Worm (Caenorhabditis elegans) whole organism, L4/young adult: ENCODE measurements around the gene F45D3.2.

Source experiments
- W03F9.2 ChIP-seq: fragments of 150-350 bp; optimal IDR thresholded peaks from 2 replicates; lab custom pipeline; 2014; ENCODE audit warnings: missing biosample characterization, missing genetic modification characterization
- dao-5 ChIP-seq: sonication (generic microtip); optimal IDR thresholded peaks from 2 replicates; lab custom pipeline; 2016; ENCODE audit warnings: missing genotype, missing genetic modification characterization, moderate library complexity, missing compliant biosample characterization
- him-1 ChIP-seq: sonication (generic microtip); optimal IDR thresholded peaks from 2 replicates; lab custom pipeline; 2016; ENCODE audit warnings: missing genotype, missing genetic modification reagents, missing genetic modification characterization, missing compliant biosample characterization

F45D3.2 gene

DNA sequence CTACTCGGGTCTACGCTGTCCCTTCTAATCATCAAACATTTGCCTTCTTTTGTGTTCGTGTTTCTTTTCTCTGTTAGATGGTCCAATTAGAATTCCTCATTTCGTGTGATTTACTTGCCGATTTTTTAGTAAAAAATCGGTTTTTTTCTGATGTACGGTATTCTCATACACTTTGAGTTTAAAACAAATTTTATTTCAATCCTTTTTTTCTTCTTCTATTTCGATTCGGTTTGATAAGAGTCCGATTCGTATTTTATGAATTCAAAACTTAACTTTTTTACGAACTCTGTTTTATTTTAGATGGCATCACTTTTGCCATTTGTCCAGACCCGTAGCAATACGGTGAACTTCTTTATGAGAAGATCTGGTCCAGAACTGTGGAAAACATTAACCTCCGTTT, 22.3 kb downstream of the F45D3.2 start, which contains the start of gene mrps-5:
mrps-5 (plus strand) TSS at position 301 of the 400 bp plus-strand sequence.
- no peak for TF ChIP-seq dao-5 (tag; lab: Kevin White, UChicago)

ce11 chrV:12564902-12565301, 24.1 kb downstream of the F45D3.2 start:
- no peak for TF ChIP-seq W03F9.2
- TF ChIP-seq dao-5 (tag; lab: Kevin White, UChicago) = no peak
- TF ChIP-seq him-1 (tag; lab: Kevin White, UChicago) = no peak

DNA sequence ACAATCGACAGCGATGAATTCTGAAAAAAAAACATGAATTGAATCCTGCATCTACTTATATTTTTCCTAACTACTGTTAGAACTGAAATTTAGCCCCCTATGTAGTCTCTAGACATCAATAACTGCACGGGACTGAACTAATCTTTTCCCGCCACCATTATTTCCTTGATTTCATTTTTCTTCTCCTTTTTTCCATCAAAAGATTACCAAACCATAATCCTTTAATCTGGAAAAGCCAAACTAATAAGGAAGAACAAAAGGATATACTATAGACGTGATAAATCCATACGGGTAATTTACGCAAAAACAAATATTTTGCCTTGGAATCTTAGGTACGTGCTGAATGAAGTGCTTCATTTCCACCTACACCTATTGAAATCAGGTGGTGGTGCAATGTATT, 26.5 kb downstream of the F45D3.2 start:
- TF ChIP-seq W03F9.2 (no peak), him-1 (tag; lab: Kevin White, UChicago) (no peak), dao-5 (tag; lab: Kevin White, UChicago) (no peak)

DNA sequence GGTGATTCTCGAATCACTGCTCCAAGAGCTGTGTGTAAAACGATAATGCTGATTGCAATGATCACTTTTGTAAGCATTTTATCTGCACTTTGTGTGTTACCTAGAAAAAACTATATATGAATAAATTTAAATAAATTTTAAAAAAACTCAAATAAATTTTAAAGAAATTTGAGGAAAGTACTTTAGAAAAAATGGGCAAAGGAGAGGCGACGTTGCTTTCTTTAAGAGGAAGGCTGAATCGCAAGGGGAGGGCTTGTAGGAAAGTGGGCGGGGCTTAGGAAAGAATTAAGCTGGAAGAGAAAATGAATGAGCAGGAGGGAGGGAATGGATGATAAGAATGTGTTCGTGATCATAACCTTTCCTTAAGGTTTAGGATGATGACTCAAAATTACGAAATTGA, 27.0 kb downstream of the F45D3.2 start, which contains the start of gene E02A10.4:
E02A10.4 (minus strand) TSS at position 101 of the 400 bp plus-strand sequence.
- TF ChIP-seq W03F9.2 (no peak), dao-5 (tag; lab: Kevin White, UChicago) (no peak), him-1 (tag; lab: Kevin White, UChicago) (no peak)

DNA sequence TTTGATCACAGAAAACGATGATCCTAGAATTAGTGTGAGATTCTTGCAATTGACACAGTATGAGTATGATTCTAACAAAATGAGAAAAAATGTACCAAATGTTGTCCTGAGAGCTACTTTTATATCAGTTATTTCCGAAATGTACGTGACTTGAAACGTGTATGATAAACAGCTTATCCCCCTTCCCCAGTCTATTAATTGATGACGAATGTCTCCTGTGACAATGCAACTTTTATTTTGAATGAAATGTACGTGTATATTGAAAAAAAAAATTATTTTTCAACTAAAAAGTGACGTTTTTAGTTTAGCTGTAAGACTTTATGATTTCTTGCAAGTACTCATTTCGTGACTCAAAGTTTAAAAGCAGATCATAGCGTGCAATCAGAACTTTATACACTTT, 29.4 kb downstream of the F45D3.2 start:
- no peak for TF ChIP-seq dao-5 (tag; lab: Kevin White, UChicago)
- TF ChIP-seq him-1 (tag; lab: Kevin White, UChicago) = no peak
- no peak for TF ChIP-seq W03F9.2

DNA sequence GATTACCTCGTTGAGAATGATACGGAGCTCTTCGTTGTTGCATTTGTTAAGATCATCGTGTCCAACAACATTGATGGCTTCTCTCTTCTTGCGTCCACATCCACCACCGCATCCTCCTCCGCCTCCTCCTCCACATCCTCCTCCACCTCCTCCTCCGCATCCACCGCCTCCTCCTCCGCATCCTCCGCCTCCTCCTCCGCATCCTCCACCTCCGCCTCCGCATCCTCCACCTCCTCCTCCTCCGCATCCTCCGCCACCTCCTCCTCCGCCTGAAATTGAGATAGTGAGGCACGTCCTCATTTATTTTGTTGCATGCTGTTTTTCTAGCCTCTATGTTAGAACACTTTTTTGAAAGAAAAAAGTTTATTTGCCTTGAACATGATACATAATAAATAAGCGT, 35.0 kb downstream of the F45D3.2 start:
- no peak for TF ChIP-seq dao-5 (tag; lab: Kevin White, UChicago)
- no peak for TF ChIP-seq W03F9.2
- no peak for TF ChIP-seq him-1 (tag; lab: Kevin White, UChicago)

ce11 chrV:12576495-12576947, 35.7 kb downstream of the F45D3.2 start, which contains the start of gene grl-23:
grl-23 (minus strand) TSS chrV:12576897.
- no peak for TF ChIP-seq W03F9.2
- TF ChIP-seq him-1 (tag; lab: Kevin White, UChicago) = no peak
- no peak for TF ChIP-seq dao-5 (tag; lab: Kevin White, UChicago)

DNA sequence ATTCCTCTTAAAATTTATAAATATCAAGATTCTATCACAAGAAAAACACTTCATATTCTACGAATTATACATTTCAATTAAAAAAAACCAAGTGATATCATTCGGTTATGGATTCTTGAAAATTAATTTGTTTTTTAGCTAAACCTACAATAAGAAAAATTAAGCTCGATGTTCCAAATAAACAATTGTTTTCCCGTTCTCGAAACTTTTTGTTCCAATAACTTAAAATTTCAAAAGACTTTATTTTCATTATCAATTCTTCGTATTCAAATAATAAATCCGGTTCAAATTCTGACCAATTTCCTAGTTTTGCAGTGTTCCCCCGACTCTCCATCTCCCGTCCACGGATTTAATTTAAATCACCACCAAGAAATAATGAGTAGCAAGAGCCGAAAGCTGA, 38.5 kb downstream of the F45D3.2 start, which contains the start of gene E02A10.3:
E02A10.3 (plus strand) TSS at position 301 of the 400 bp plus-strand sequence.
- TF ChIP-seq him-1 (tag; lab: Kevin White, UChicago) = no peak
- no peak for TF ChIP-seq dao-5 (tag; lab: Kevin White, UChicago)
- no peak for TF ChIP-seq W03F9.2

DNA sequence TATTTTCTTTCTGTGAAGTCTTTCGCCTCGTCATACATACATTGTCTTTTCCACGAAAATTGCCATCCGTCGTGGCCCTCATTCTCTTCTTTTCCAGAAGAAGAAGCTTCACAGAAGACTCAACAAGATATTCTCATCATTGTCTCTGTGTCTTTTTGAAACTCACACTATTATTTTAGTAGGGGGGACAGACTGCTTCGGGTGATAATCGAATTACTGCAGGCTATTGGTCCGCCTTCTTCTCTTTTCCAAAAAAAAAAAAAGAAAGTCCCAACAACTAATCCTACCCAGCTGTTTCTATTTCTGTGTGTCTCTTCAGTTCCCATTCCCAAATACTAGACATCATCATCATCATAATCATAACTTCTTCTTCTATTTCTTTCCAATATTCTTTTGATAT, 42.6 kb downstream of the F45D3.2 start:
- TF ChIP-seq dao-5 (tag; lab: Kevin White, UChicago) (no peak), him-1 (tag; lab: Kevin White, UChicago) (no peak), W03F9.2 (no peak)

- TF ChIP-seq him-1 (tag; lab: Kevin White, UChicago) (no peak), dao-5 (tag; lab: Kevin White, UChicago) (no peak), W03F9.2 (no peak)
These were observed 43.9 kb downstream of the F45D3.2 start for ce11 chrV:12584771-12585170.

ce11 chrV:12586793-12587192, 46.0 kb downstream of the F45D3.2 start:
- TF ChIP-seq him-1 (tag; lab: Kevin White, UChicago) = no peak
- TF ChIP-seq dao-5 (tag; lab: Kevin White, UChicago) = no peak
- no peak for TF ChIP-seq W03F9.2

- no peak for TF ChIP-seq dao-5 (tag; lab: Kevin White, UChicago)
- no peak for TF ChIP-seq W03F9.2
- no peak for TF ChIP-seq him-1 (tag; lab: Kevin White, UChicago)
These were observed 47.2 kb downstream of the F45D3.2 start, which contains the start of gene C14C10.1 for ce11 chrV:12588030-12588429. C14C10.1 (plus strand) TSS chrV:12588330.

DNA sequence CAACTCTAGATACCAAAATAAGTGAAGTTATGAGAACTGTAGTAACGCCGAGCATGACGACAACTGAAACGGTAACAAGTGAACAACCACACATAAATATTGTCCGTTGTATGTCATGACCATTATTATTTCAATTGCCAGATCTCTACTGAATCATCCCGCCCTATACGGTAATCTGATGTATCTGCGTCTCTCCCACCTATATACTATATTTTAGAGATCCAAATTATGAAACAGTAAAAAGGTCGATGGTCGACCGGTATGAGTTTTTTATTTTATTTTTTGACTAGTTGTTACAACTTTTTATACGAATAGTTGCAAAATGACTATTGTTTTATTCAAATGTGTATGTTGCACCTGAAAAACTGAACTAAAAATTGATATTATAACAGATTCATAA, 49.8 kb downstream of the F45D3.2 start, which contains the start of gene ttr-43:
ttr-43 (minus strand) TSS at position 101 of the 400 bp plus-strand sequence.
- no peak for TF ChIP-seq him-1 (tag; lab: Kevin White, UChicago)
- TF ChIP-seq dao-5 (tag; lab: Kevin White, UChicago) = no peak
- no peak for TF ChIP-seq W03F9.2

- TF ChIP-seq him-1 (tag; lab: Kevin White, UChicago) = no peak
- no peak for TF ChIP-seq dao-5 (tag; lab: Kevin White, UChicago)
- TF ChIP-seq W03F9.2 = no peak
These were observed 51.5 kb downstream of the F45D3.2 start, which contains the start of gene C14C10.2 for ce11 chrV:12592379-12592778. C14C10.2 (minus strand) TSS chrV:12592479.
